Fruit fly (Drosophila melanogaster): ENCODE data around the gene CG34174.

The CG34174 gene

DNA sequence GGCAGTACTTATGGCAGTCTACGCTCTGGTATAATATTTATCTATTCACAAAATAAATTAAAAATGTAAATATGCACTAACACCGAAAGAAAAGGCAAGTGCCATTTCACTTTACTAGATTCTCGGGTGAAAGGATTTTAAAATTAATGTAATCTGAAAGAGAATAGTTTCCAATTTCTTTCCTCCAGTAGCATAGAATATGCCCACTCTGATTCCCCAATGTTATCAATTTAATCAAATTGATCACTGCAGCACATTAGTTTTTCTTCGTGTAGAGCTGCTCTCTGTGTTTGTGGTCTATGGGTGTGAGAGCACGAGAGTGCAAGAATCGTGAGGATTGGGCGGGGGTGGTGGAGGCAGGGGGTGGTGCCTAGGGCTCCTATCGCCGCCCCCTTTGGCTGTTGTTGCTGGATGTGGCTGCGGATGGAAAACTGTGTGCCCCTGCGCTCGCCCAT lies 12.9 kb upstream of the CG34174 start (continued):
- TF ChIP-seq az2 (GFP tag; optimal IDR thresholded peaks at IDR 0.05) (peak; percentile 86), Lpt (GFP tag; optimal IDR thresholded peaks at IDR 0.05) (no peak), tin (GFP tag; optimal IDR thresholded peaks at IDR 0.05) (peak; percentile 74), ab (GFP tag; optimal IDR thresholded peaks at IDR 0.05) (peak; percentile 57), CG18262 (tag; optimal IDR thresholded peaks at IDR 0.05) (peak; percentile 96), Stat92E (GFP tag; optimal IDR thresholded peaks at IDR 0.05) (peak in 1 of 3 experiments; percentile 95), emc (GFP tag; optimal IDR thresholded peaks at IDR 0.05) (peak; percentile 8), CG1792 (GFP tag; optimal IDR thresholded peaks at IDR 0.05) (peak; percentile 39), CG16813 (GFP tag; IDR thresholded peaks at IDR 0.05; ENCODE audit: partially characterized antibody) (no peak), CG6791 (GFP tag; IDR thresholded peaks at IDR 0.05; ENCODE audit: partially characterized antibody) (no peak), bbx (GFP tag; IDR thresholded peaks at IDR 0.05; ENCODE audit: partially characterized antibody) (no peak), gfzf (GFP tag; optimal IDR thresholded peaks at IDR 0.05) (no peak), repo (GFP tag; optimal IDR thresholded peaks at IDR 0.05) (peak; percentile 50), crc (GFP tag; optimal IDR thresholded peaks at IDR 0.05) (peak; percentile 42), run (tag; optimal IDR thresholded peaks at IDR 0.05) (peak; percentile 66), lbe (GFP tag; optimal IDR thresholded peaks at IDR 0.05) (peak; percentile 27), pan (optimal IDR thresholded peaks at IDR 0.05) (no peak), pan (GFP tag; optimal IDR thresholded peaks at IDR 0.05 in 1 of 2, IDR thresholded peaks at IDR 0.05 in 1 of 2) (peak in 1 of 2 experiments; percentile 62), CG6765 (GFP tag; optimal IDR thresholded peaks at IDR 0.05) (no peak), Nf-YA (GFP tag; IDR thresholded peaks at IDR 0.05) (peak; percentile 67; the same call in 1 of the 2 replicates), CG10979 (tag; optimal IDR thresholded peaks at IDR 0.05) (peak; percentile 94), chif (GFP tag; optimal IDR thresholded peaks at IDR 0.05) (peak; percentile 84), CG13296 (GFP tag; optimal IDR thresholded peaks at IDR 0.05) (peak; percentile 12), Ets65A (GFP tag) (peak; percentile 94), pzg (GFP tag; optimal IDR thresholded peaks at IDR 0.05) (no peak), Meics (GFP tag; optimal IDR thresholded peaks at IDR 0.05) (peak; percentile 32), CG16815 (GFP tag; optimal IDR thresholded peaks at IDR 0.05) (peak; percentile 80), CG5180 (GFP tag; optimal IDR thresholded peaks at IDR 0.05) (no peak), Ptx1 (GFP tag; IDR thresholded peaks at IDR 0.05) (peak; percentile 76), ara (GFP tag; IDR thresholded peaks at IDR 0.05) (peak; percentile 88), CG11456 (GFP tag; IDR thresholded peaks at IDR 0.05) (0 out of 3 replicates have a peak, but pooled peaks have one; percentile 18), tap (tag; optimal IDR thresholded peaks at IDR 0.05) (peak; percentile 85), CG7963 (GFP tag; IDR thresholded peaks at IDR 0.05; ENCODE audit: partially characterized antibody) (no peak), sqz (GFP tag; optimal IDR thresholded peaks at IDR 0.05) (peak; percentile 85), CG9876 (GFP tag; optimal IDR thresholded peaks at IDR 0.05) (peak; percentile 10), salm (tag; optimal IDR thresholded peaks at IDR 0.05) (peak; percentile 73), CG1603 (tag; optimal IDR thresholded peaks at IDR 0.05) (peak; percentile 83), CG5953 (GFP tag; IDR thresholded peaks at IDR 0.05) (0 out of 2 replicates have a peak, but pooled peaks have one; percentile 39), Adf1 (GFP tag; IDR thresholded peaks at IDR 0.05) (no peak), NFAT (GFP tag; IDR thresholded peaks at IDR 0.05) (no peak), CG4707 (GFP tag; optimal IDR thresholded peaks at IDR 0.05) (peak; percentile 78), CG32532 (GFP tag; IDR thresholded peaks at IDR 0.05) (no peak), mirr (GFP tag; optimal IDR thresholded peaks at IDR 0.05) (no peak), sd (tag; optimal IDR thresholded peaks at IDR 0.05) (no peak), CG17186 (GFP tag; optimal IDR thresholded peaks at IDR 0.05) (peak; percentile 71), dm (GFP tag; optimal IDR thresholded peaks at IDR 0.05) (no peak), CG1647 (GFP tag; optimal IDR thresholded peaks at IDR 0.05) (peak; percentile 46), dmrt11E (tag; optimal IDR thresholded peaks at IDR 0.05) (peak; percentile 95), bcd (GFP tag; optimal IDR thresholded peaks at IDR 0.05) (peak; percentile 81), CG6683 (GFP tag; optimal IDR thresholded peaks at IDR 0.05) (peak; percentile 42)

Measured in whole organism, embryonic.